Worm (Caenorhabditis elegans) whole organism, L4 larva: Measurements from ENCODE around the gene sdz-8.

Experiments used
- ceh-82 ChIP-seq: sonication (generic microtip); optimal IDR thresholded peaks from 2 replicates; lab custom pipeline; 2017; ENCODE audit warnings: missing biosample characterization, missing genetic modification characterization
- ces-1 ChIP-seq: fragments of 150-350 bp; sonication (generic microtip); optimal IDR thresholded peaks from 4 replicates; lab custom pipeline; 2014; ENCODE audit warnings: missing biosample characterization, missing genetic modification reagents, missing genetic modification characterization
- egl-43 ChIP-seq: fragments of 200-800 bp; sonication (Bioruptor generic); IDR thresholded peaks from 2 replicates; pipeline ENCODE4 v1.3.6; 2022; ENCODE audit warnings: missing genetic modification reagents, missing genetic modification characterization, missing compliant biosample characterization
- fos-1 ChIP-seq: fragments of 150-350 bp; optimal IDR thresholded peaks from 2 replicates; lab custom pipeline; 2014; ENCODE audit warnings: missing biosample characterization, missing genetic modification characterization
- lin-39 ChIP-seq: fragments of 150-350 bp; optimal IDR thresholded peaks from 2 replicates; lab custom pipeline; 2014; ENCODE audit warnings: missing biosample characterization, missing genetic modification reagents, missing genetic modification characterization
- mdt-29 ChIP-seq: fragments of 200-800 bp; sonication (Bioruptor generic); IDR thresholded peaks from 2 replicates; pipeline ENCODE4 v1.3.6; 2022; ENCODE audit warnings: missing genetic modification reagents, missing genetic modification characterization, missing compliant biosample characterization
- nhr-6 ChIP-seq: fragments of 150-350 bp; optimal IDR thresholded peaks from 2 replicates; lab custom pipeline; 2014; ENCODE audit warnings: missing biosample characterization, missing genetic modification characterization
- zag-1 ChIP-seq: fragments of 150-350 bp; optimal IDR thresholded peaks from 2 replicates; lab custom pipeline; 2014; ENCODE audit warnings: missing biosample characterization, missing genetic modification characterization

- peak; percentile 31; the same call in 1 of the 2 replicates for TF ChIP-seq mdt-29 (GFP tag; lab: Robert Waterston, UW)
- no peak for TF ChIP-seq fos-1
- no peak for TF ChIP-seq ceh-82 (tag; lab: Kevin White, UChicago)
- no peak for TF ChIP-seq lin-39
- peak; percentile 72; the same call in 1 of the 2 replicates for TF ChIP-seq egl-43 (GFP tag; lab: Robert Waterston, UW)
- no peak for TF ChIP-seq zag-1 (tag; lab: Kevin White, UChicago)
- TF ChIP-seq nhr-6 (tag; lab: Kevin White, UChicago) = no peak
- TF ChIP-seq ces-1 (GFP tag; lab: Kevin White, UChicago) = no peak
Measured at ce11 chrV:11532964-11533363, 17.0 kb upstream of the sdz-8 start.
